Worm (Caenorhabditis elegans) whole organism, mixed stage, embryonic: ENCODE results near the gene F23A7.1.
"Not testable (repeated sequence)": the region's sequence is repeated elsewhere in the genome, so short reads cannot be mapped to it uniquely, and the experiment has no call there.

Experiments used
- M03D4.4 ChIP-seq: sonication (generic microtip); optimal IDR thresholded peaks from 2 replicates; lab custom pipeline; 2017; ENCODE audit warnings: mild to moderate bottlenecking, missing genetic modification characterization, missing compliant biosample characterization
- bed-3 ChIP-seq: fragments of 200-800 bp; sonication (Bioruptor generic); optimal IDR thresholded peaks from 3 replicates; lab custom pipeline; 2018; ENCODE audit warnings: mild to moderate bottlenecking, missing genetic modification characterization, moderate library complexity, missing compliant biosample characterization
- ceh-39 ChIP-seq: fragments of 150-350 bp; optimal IDR thresholded peaks from 2 replicates; lab custom pipeline; 2014; ENCODE audit warnings: missing biosample characterization, missing genetic modification characterization
- ceh-83 ChIP-seq: fragments of 200-800 bp; sonication (Bioruptor generic); optimal IDR thresholded peaks from 2 replicates; lab custom pipeline; 2018; ENCODE audit warnings: mild to moderate bottlenecking, missing genetic modification characterization, missing compliant biosample characterization
- cnd-1 ChIP-seq: fragments of 200-800 bp; sonication (Bioruptor generic); optimal IDR thresholded peaks from 2 replicates; lab custom pipeline; 2018; ENCODE audit warnings: mild to moderate bottlenecking, missing genetic modification characterization, missing compliant biosample characterization
- drap-1 ChIP-seq: fragments of 200-800 bp; sonication (Bioruptor generic); optimal IDR thresholded peaks from 3 replicates; lab custom pipeline; 2018; ENCODE audit warnings: mild to moderate bottlenecking, missing genetic modification characterization, missing compliant biosample characterization
- elt-1 ChIP-seq: sonication (generic microtip); optimal IDR thresholded peaks from 2 replicates; lab custom pipeline; 2017; ENCODE audit warnings: missing genetic modification characterization, mild to moderate bottlenecking, missing compliant biosample characterization, antibody characterized with exemption, moderate library complexity, borderline replicate concordance; ENCODE audit not compliant: insufficient read depth
- elt-3 ChIP-seq: fragments of 150-350 bp; optimal IDR thresholded peaks from 2 replicates; lab custom pipeline; 2014; ENCODE audit warnings: missing biosample characterization, missing genetic modification characterization
- flh-1 ChIP-seq: fragments of 200-800 bp; sonication (Bioruptor generic); optimal IDR thresholded peaks from 2 replicates; lab custom pipeline; 2018; ENCODE audit warnings: mild to moderate bottlenecking, missing genetic modification characterization, moderate library complexity, missing compliant biosample characterization
- ham-2 ChIP-seq: fragments of 200-800 bp; sonication (Bioruptor generic); optimal IDR thresholded peaks from 2 replicates; lab custom pipeline; 2018; ENCODE audit warnings: mild to moderate bottlenecking, missing genetic modification characterization, missing compliant biosample characterization
- hlh-1 ChIP-seq: fragments of 150-350 bp; optimal IDR thresholded peaks from 2 replicates; lab custom pipeline; 2014; ENCODE audit warnings: missing biosample characterization, missing genetic modification reagents, missing genetic modification characterization
- lin-32 ChIP-seq: fragments of 200-800 bp; sonication (Bioruptor generic); optimal IDR thresholded peaks from 2 replicates; lab custom pipeline; 2018; ENCODE audit warnings: mild to moderate bottlenecking, missing genetic modification characterization, missing compliant biosample characterization
- lsy-2 ChIP-seq: fragments of 150-350 bp; optimal IDR thresholded peaks from 2 replicates; lab custom pipeline; 2014; ENCODE audit warnings: missing biosample characterization, missing genetic modification characterization
- mab-5 ChIP-seq: fragments of 150-350 bp; optimal IDR thresholded peaks from 2 replicates; lab custom pipeline; 2014; ENCODE audit warnings: missing biosample characterization, missing genetic modification characterization
- mls-2 ChIP-seq: sonication (generic microtip); optimal IDR thresholded peaks from 2 replicates; lab custom pipeline; 2016; ENCODE audit warnings: mild to moderate bottlenecking, missing genetic modification characterization, moderate library complexity, missing compliant biosample characterization
- nhr-12 ChIP-seq: fragments of 150-350 bp; optimal IDR thresholded peaks from 2 replicates; lab custom pipeline; 2014; ENCODE audit warnings: missing biosample characterization, missing genetic modification characterization
- nhr-2 ChIP-seq: fragments of 150-350 bp; optimal IDR thresholded peaks from 2 replicates; lab custom pipeline; 2014; ENCODE audit warnings: missing biosample characterization, missing genetic modification characterization
- nhr-237 ChIP-seq: fragments of 150-350 bp; optimal IDR thresholded peaks from 2 replicates; lab custom pipeline; 2014; ENCODE audit warnings: missing biosample characterization, missing genetic modification characterization
- pha-4 ChIP-seq: fragments of 150-350 bp; optimal IDR thresholded peaks from 2 replicates; lab custom pipeline; 2018; ENCODE audit warnings: missing biosample characterization, missing genetic modification reagents, missing genetic modification characterization
- sem-2 ChIP-seq: fragments of 200-800 bp; sonication (Bioruptor generic); optimal IDR thresholded peaks from 2 replicates; lab custom pipeline; 2018; ENCODE audit warnings: mild to moderate bottlenecking, missing genetic modification characterization, missing compliant biosample characterization
- snpc-4 ChIP-seq: fragments of 150-350 bp; optimal IDR thresholded peaks from 2 replicates; lab custom pipeline; 2014; ENCODE audit warnings: missing biosample characterization, missing genetic modification characterization
- sptf-1 ChIP-seq: sonication (generic microtip); optimal IDR thresholded peaks from 2 replicates; lab custom pipeline; 2017; ENCODE audit warnings: mild to moderate bottlenecking, missing genetic modification characterization, moderate library complexity, missing compliant biosample characterization
- tbx-8 ChIP-seq: fragments of 200-800 bp; sonication (Bioruptor generic); optimal IDR thresholded peaks from 2 replicates; lab custom pipeline; 2018; ENCODE audit warnings: mild to moderate bottlenecking, missing genetic modification characterization, moderate library complexity, missing compliant biosample characterization
- unc-120 ChIP-seq: sonication (generic microtip); optimal IDR thresholded peaks from 2 replicates; lab custom pipeline; 2017; ENCODE audit warnings: missing genetic modification characterization, missing compliant biosample characterization; ENCODE audit not compliant: poor library complexity, severe bottlenecking
- unc-39 ChIP-seq: fragments of 150-350 bp; optimal IDR thresholded peaks from 2 replicates; lab custom pipeline; 2014; ENCODE audit warnings: missing biosample characterization, missing genetic modification characterization
- unc-62 ChIP-seq: fragments of 150-350 bp; optimal IDR thresholded peaks from 2 replicates; lab custom pipeline; 2014; ENCODE audit warnings: missing biosample characterization, missing genetic modification reagents, missing genetic modification characterization
- ztf-11 ChIP-seq: fragments of 150-350 bp; optimal IDR thresholded peaks from 2 replicates; lab custom pipeline; 2014; ENCODE audit warnings: missing biosample characterization, missing genetic modification characterization

F23A7.1 gene

DNA sequence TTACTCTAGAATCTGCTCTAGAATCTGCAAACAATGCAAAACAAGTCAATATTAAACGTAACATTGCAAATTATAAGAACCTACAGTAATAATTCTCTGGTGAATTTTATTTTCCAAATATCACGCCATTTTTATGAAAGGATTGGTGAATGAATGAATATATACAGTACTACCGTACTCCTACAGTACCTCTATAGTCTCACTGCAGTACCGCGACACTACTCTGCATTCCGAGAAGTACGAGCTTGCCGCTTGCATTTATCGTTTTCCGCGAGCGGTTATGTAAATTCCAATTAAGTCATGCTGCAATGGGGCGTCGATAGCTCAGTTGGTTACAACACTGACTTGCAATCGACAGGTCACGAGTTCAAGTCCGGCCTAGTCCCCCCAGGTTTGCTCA is 4.9 kb upstream of the F23A7.1 start, which contains the start of gene F23A7.4:
TSS of gene F23A7.4 (plus strand) at position 301 of the 400 bp plus-strand sequence.
- TF ChIP-seq mab-5, lsy-2, cnd-1 (tag; lab: Kevin White, UChicago): not testable (repeated sequence)
- TF ChIP-seq, all 35 proteins: peak for 0; not testable (repeated sequence) for 35

DNA sequence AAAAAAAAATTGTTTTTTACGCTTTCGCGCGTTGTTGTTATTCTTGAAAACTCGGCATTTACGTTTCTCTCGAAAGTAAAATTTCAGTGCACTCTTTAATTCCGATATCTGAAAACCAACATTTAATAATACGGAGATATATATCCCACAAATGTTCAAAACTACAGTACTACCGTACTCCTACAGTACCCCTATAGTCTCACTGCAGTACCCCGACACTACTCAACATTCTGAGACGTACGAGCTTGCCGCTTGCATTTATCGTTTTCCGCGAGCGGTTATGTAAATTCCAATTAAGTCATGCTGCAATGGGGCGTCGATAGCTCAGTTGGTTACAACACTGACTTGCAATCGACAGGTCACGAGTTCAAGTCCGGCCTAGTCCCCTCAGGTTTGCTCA is 4.1 kb upstream of the F23A7.1 start, which contains the start of gene F23A7.8:
TSS of gene F23A7.8 (plus strand) at position 301 of the 400 bp plus-strand sequence.
- not testable (repeated sequence) for TF ChIP-seq nhr-12 (tag; lab: Kevin White, UChicago); unc-120 (tag; lab: Kevin White, UChicago); tbx-8 (GFP tag; lab: Kevin White, UChicago)

DNA sequence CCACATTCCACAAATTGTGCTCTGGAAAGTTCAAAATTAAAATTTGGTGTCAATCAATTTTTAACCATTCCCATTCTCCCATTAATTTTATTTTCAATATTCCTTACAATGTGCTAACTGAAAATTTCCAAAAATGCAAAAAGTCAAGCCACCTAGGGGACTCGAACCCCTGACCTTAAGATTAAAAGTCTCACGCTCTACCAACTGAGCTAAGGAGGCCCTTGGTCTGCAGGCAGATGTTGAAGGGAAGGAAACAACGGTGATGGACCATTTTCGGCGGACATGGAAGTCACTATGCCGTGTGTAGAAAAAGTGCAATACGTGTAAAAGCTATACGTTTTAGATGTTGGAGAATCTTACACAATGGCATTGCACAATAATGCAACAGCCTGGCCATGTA is 541 bp downstream of the F23A7.1 start:
- TF ChIP-seq ceh-83 (no peak), nhr-237 (tag; lab: Kevin White, UChicago) (no peak), unc-62 (GFP tag; lab: Kevin White, UChicago) (no peak)

DNA sequence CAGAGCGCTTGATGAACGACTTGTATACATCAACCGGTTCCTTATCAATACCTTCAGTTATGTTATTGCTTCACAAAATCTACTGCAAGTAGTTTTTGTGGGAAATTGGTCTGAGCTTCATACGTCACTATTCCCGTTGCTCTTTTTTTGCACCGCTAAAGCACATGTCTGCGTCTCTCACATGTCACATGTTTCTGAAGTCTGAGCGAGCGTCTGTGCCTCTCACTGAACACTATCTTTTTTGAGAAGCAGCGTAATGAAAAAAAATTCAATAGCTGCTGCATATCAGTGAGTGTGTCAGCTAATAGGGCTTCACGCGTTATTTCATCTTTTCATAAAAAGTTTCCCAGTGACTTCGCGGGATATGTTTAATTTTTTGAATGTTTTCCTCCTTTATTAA is 1.1 kb downstream of the F23A7.1 start:
- TF ChIP-seq drap-1 (no peak), flh-1 (GFP tag; lab: Kevin White, UChicago) (no peak), elt-1 (no peak), ham-2 (GFP tag; lab: Kevin White, UChicago) (no peak), ceh-83 (no peak), snpc-4 (no peak), sem-2 (no peak), nhr-2 (tag; lab: Kevin White, UChicago) (no peak), ztf-11 (tag; lab: Kevin White, UChicago) (no peak), pha-4 (tag; lab: Kevin White, UChicago) (no peak), bed-3 (no peak), lin-32 (no peak), unc-39 (tag; lab: Kevin White, UChicago) (no peak), elt-3 (tag; lab: Kevin White, UChicago) (no peak), tbx-8 (GFP tag; lab: Kevin White, UChicago) (no peak), cnd-1 (tag; lab: Kevin White, UChicago) (no peak)

DNA sequence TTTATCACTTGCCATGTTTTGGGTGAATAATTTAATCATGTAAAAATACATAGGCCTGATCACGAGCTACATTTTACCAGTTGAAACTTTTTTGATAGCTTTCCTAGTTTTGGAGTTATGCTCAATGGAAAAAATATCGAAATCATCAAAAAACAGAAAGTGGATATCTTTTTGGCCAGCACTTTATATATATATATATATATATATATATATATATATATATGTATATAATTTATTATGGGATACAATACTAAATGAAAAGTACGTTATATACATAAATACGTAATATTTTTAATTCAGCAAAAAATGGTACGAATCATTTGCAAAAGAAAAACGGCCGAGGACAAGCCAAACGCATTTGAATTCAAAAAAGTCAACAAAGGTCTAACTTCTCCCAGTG is 2.5 kb downstream of the F23A7.1 start, which contains the start of gene F23A7.3:
TSS of gene F23A7.3 (plus strand) at position 301 of the 400 bp plus-strand sequence.
- TF ChIP-seq hlh-1 (tag; lab: Kevin White, UChicago); lsy-2 (tag; lab: Kevin White, UChicago); ham-2 (GFP tag; lab: Kevin White, UChicago): not testable (repeated sequence)

DNA sequence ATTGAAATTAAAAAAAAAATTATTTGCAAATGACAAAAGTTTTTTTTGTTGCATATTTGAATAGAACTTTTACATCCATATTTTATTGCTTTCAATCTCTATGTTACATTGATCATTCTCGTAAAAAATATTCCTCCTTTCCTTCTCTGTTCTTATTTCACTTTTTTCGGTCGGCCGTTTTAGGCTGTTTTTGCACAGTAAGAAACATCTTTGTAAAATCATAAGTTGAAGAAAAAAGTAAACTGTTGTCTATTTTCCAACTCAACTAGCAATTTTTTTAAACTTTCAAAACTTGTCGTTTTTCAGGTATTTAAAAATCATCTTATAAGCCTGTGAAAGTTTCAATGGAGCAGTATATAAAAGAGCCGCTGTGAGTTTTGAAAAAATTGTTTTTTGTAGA is 11.4 kb downstream of the F23A7.1 start, which contains the start of gene F23A7.5:
TSS of gene F23A7.5 (plus strand) at position 301 of the 400 bp plus-strand sequence.
- TF ChIP-seq snpc-4 (no peak), nhr-237 (tag; lab: Kevin White, UChicago) (no peak), mls-2 (tag; lab: Kevin White, UChicago) (no peak), sptf-1 (no peak), M03D4.4 (no peak), tbx-8 (GFP tag; lab: Kevin White, UChicago) (no peak)
- TF ChIP-seq, all 35 proteins: peak for 0

DNA sequence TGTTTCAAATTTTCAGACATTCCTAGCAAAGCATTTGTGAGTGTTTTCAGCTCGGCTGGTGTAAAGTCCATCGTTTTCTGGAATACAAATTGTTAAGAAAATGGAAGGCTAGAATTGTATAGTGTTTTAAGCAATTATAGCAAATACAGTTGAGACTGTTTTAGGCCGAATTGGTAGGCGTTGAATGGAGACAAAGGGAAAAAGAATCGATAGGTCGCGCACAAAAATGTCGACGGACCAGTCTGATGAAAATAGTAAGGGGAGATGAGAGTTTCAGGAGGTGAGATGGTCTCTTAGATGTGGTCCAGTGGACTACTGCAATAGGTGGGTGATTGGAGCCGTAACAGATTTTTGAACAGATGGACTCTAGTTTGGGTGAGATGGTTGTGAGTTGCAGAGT is 23.4 kb downstream of the F23A7.1 start:
- TF ChIP-seq ceh-83 (no peak), ceh-39 (peak; percentile 92)
